Worm (Caenorhabditis elegans) whole organism, L3 larva: ENCODE data around the gene nhr-40.

Source experiments
- fkh-10 ChIP-seq: sonication (generic microtip); optimal IDR thresholded peaks from 2 replicates; lab custom pipeline; 2017; ENCODE audit warnings: missing biosample characterization, missing genetic modification reagents, missing genetic modification characterization
- nhr-23 ChIP-seq: fragments of 150-350 bp; optimal IDR thresholded peaks from 2 replicates; lab custom pipeline; 2014; ENCODE audit warnings: missing biosample characterization, missing genetic modification reagents, missing genetic modification characterization
- pha-4 ChIP-seq: fragments of 150-350 bp; optimal IDR thresholded peaks from 2 replicates; lab custom pipeline; 2014; ENCODE audit warnings: missing biosample characterization, missing genetic modification reagents, missing genetic modification characterization
- pqm-1 ChIP-seq: fragments of 150-350 bp; optimal IDR thresholded peaks from 2 replicates; lab custom pipeline; 2017; ENCODE audit warnings: missing biosample characterization, missing genetic modification characterization, inconsistent platforms
- snpc-4 ChIP-seq: fragments of 150-350 bp; optimal IDR thresholded peaks from 2 replicates; lab custom pipeline; 2014; ENCODE audit warnings: missing biosample characterization, missing genetic modification characterization
- zag-1 ChIP-seq: fragments of 150-350 bp; optimal IDR thresholded peaks from 2 replicates; lab custom pipeline; 2014; ENCODE audit warnings: missing biosample characterization, missing genetic modification characterization
- ztf-11 ChIP-seq: fragments of 150-350 bp; optimal IDR thresholded peaks from 2 replicates; lab custom pipeline; 2014; ENCODE audit warnings: missing biosample characterization, missing genetic modification characterization

DNA sequence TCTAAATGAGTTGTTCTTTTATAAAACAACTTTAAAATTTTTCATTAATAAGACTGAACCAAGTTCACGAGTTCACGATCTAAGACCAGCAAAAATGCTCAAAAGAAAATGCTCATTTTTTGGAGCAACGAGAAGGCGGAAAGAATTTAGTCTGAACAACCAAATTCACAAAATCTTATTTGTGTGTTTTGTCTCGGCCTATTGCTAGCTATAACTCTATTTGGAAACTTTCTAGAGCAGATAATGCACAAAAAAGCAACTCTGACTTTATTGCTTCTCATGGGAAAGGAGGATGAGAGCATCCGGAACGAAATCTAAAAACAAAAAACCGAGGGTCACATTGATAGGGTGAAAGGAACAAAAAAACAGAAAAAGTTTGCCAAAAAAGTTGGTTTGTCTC, 46.8 kb downstream of the nhr-40 start:
- TF ChIP-seq pqm-1 (no peak), snpc-4 (tag; lab: Kevin White, UChicago) (no peak), pha-4 (tag; lab: Kevin White, UChicago) (no peak), fkh-10 (GFP tag; lab: Kevin White, UChicago) (peak; percentile 52), zag-1 (no peak), ztf-11 (no peak), nhr-23 (tag; lab: Kevin White, UChicago) (no peak)
